Comparison of ENCODE assay signal across 1 fruit fly cellular context in genomic region chr2L:4837772-4838397, dm6.
TF ChIP-seq lines count a peak whose summit lies in the region.

Gene tank (minus strand): TSS chr2L:4837999.
Gene CG12194 (plus strand): TSS chr2L:4838347.

TF ChIP-seq in whole organism, embryonic, 481 proteins besides CTCF, POLR2A, EP300 and RAD21 (continued from another document):
- TF ChIP-seq Side (GFP tag; optimal IDR thresholded peaks at IDR 0.05; lab: Kevin White, UChicago), result peak; percentile 99
- peak; percentile 93 for TF ChIP-seq Neu2 (GFP tag; optimal IDR thresholded peaks at IDR 0.05; lab: Kevin White, UChicago; ENCODE audit: borderline replicate concordance)
- TF ChIP-seq disco-r (GFP tag; optimal IDR thresholded peaks at IDR 0.05; lab: Kevin White, UChicago), result peak; percentile 98
- peak; percentile 37 for TF ChIP-seq Kr (GFP tag; optimal IDR thresholded peaks at IDR 0.05; lab: Kevin White, UChicago)
- TF ChIP-seq toy (GFP tag; IDR thresholded peaks at IDR 0.05; lab: Robert Waterston, UW), result peak; percentile 97
- TF ChIP-seq CG9797 (GFP tag; optimal IDR thresholded peaks at IDR 0.05; lab: Kevin White, UChicago), result peak; percentile 73
- TF ChIP-seq CG10366 (GFP tag; IDR thresholded peaks at IDR 0.05; lab: Robert Waterston, UW), result peak; percentile 99
- TF ChIP-seq Meics (GFP tag; optimal IDR thresholded peaks at IDR 0.05; lab: Kevin White, UChicago), result peak; percentile 99
- TF ChIP-seq D19A (tag; optimal IDR thresholded peaks at IDR 0.05; lab: Kevin White, UChicago), result peak; percentile 95
- TF ChIP-seq CG3065 (GFP tag; optimal IDR thresholded peaks at IDR 0.05; lab: Kevin White, UChicago), result peak; percentile 99
- TF ChIP-seq gro (GFP tag; optimal IDR thresholded peaks at IDR 0.05; lab: Kevin White, UChicago), result peak; percentile 98
- TF ChIP-seq CG31388 (GFP tag; optimal IDR thresholded peaks at IDR 0.05; lab: Kevin White, UChicago), result peak; percentile 98
- TF ChIP-seq CG9876 (GFP tag; optimal IDR thresholded peaks at IDR 0.05; lab: Kevin White, UChicago), result peak; percentile 98
- TF ChIP-seq nmo (GFP tag; optimal IDR thresholded peaks at IDR 0.05; lab: Kevin White, UChicago), result peak; percentile 99
- peak; percentile 70 for TF ChIP-seq CG34224 (GFP tag; IDR thresholded peaks at IDR 0.05; lab: Robert Waterston, UW; ENCODE audit: partially characterized antibody)
- peak; percentile 100 for TF ChIP-seq Xbp1 (GFP tag; optimal IDR thresholded peaks at IDR 0.05; lab: Kevin White, UChicago)
- TF ChIP-seq CG14965 (GFP tag; optimal IDR thresholded peaks at IDR 0.05; lab: Kevin White, UChicago; ENCODE audit: borderline replicate concordance), result peak; percentile 92
- TF ChIP-seq CG2712 (tag; optimal IDR thresholded peaks at IDR 0.05; lab: Kevin White, UChicago), result peak; percentile 99
- TF ChIP-seq Med (GFP tag; lab: Kevin White, UChicago), result peak; percentile 100
- TF ChIP-seq Xrp1 (GFP tag; IDR thresholded peaks at IDR 0.05; lab: Robert Waterston, UW), result peak; percentile 100
- TF ChIP-seq sisA (GFP tag; IDR thresholded peaks at IDR 0.05; lab: Robert Waterston, UW), result peak; percentile 100
- TF ChIP-seq CG8944 (GFP tag; optimal IDR thresholded peaks at IDR 0.05; lab: Kevin White, UChicago), result peak; percentile 99
- TF ChIP-seq CG10565 (GFP tag; optimal IDR thresholded peaks at IDR 0.05; lab: Kevin White, UChicago), result peak; percentile 98
- peak; percentile 96 for TF ChIP-seq sima (GFP tag; optimal IDR thresholded peaks at IDR 0.05; lab: Kevin White, UChicago)
- TF ChIP-seq tgo (GFP tag; IDR thresholded peaks at IDR 0.05; lab: Robert Waterston, UW), result peak; percentile 99
- TF ChIP-seq kay (GFP tag; optimal IDR thresholded peaks at IDR 0.05; lab: Kevin White, UChicago), result peak; percentile 98
- TF ChIP-seq CG13123 (GFP tag; optimal IDR thresholded peaks at IDR 0.05; lab: Kevin White, UChicago), result peak; percentile 98
- TF ChIP-seq MTF-1 (GFP tag; optimal IDR thresholded peaks at IDR 0.05; lab: Kevin White, UChicago; ENCODE audit: borderline replicate concordance), result peak; percentile 98
- peak; percentile 95 for TF ChIP-seq CG12299 (tag; optimal IDR thresholded peaks at IDR 0.05; lab: Kevin White, UChicago)
- peak; percentile 99 for TF ChIP-seq lilli (GFP tag; optimal IDR thresholded peaks at IDR 0.05; lab: Kevin White, UChicago)
- peak; percentile 99 for TF ChIP-seq NfI (GFP tag; optimal IDR thresholded peaks at IDR 0.05; lab: Kevin White, UChicago)
- TF ChIP-seq wek (GFP tag; optimal IDR thresholded peaks at IDR 0.05; lab: Kevin White, UChicago), result peak; percentile 96
- peak; percentile 99 for TF ChIP-seq CG4404 (GFP tag; IDR thresholded peaks at IDR 0.05; lab: Robert Waterston, UW)
- peak; percentile 99 for TF ChIP-seq Awh (GFP tag; IDR thresholded peaks at IDR 0.05; lab: Robert Waterston, UW)
- TF ChIP-seq CG1603 (tag; optimal IDR thresholded peaks at IDR 0.05; lab: Kevin White, UChicago), result peak; percentile 99
- peak; percentile 99 for TF ChIP-seq ase (GFP tag; IDR thresholded peaks at IDR 0.05; lab: Robert Waterston, UW)
- no peak for TF ChIP-seq Dfd (GFP tag; optimal IDR thresholded peaks at IDR 0.05; lab: Kevin White, UChicago)
- TF ChIP-seq ftz-f1 (GFP tag; optimal IDR thresholded peaks at IDR 0.05; lab: Kevin White, UChicago), result peak; percentile 90
- TF ChIP-seq maf-S (GFP tag; optimal IDR thresholded peaks at IDR 0.05; lab: Kevin White, UChicago), result peak; percentile 99
TF ChIP-seq in whole organism, embryonic: peak in this region for 461.
